Worm (Caenorhabditis elegans) whole organism, midembryonic: ENCODE data around the gene srh-118.
A peak's percentile ranks its signal among the peaks of the same experiment; 100 is the strongest.

ENCODE experiments used
- cog-1 ChIP-seq: sonication (generic microtip); optimal IDR thresholded peaks from 2 replicates; lab custom pipeline; 2016; ENCODE audit warnings: missing genetic modification characterization, missing compliant biosample characterization
- med-1 ChIP-seq: sonication (generic microtip); optimal IDR thresholded peaks from 2 replicates; lab custom pipeline; 2017; ENCODE audit warnings: missing genetic modification characterization, mild to moderate bottlenecking, missing compliant biosample characterization, antibody characterized with exemption, missing genetic modification reagents; ENCODE audit not compliant: insufficient read depth
- tab-1 ChIP-seq: fragments of 200-800 bp; sonication (Bioruptor generic); IDR thresholded peaks from 2 replicates; pipeline ENCODE4 v1.3.6; 2022; ENCODE audit warnings: missing genetic modification characterization, missing compliant biosample characterization
- ztf-23 ChIP-seq: fragments of 200-800 bp; sonication (Bioruptor generic); IDR thresholded peaks from 2 replicates; pipeline ENCODE4 v1.3.6; 2022; ENCODE audit warnings: missing genetic modification reagents, missing genetic modification characterization, missing compliant biosample characterization

DNA sequence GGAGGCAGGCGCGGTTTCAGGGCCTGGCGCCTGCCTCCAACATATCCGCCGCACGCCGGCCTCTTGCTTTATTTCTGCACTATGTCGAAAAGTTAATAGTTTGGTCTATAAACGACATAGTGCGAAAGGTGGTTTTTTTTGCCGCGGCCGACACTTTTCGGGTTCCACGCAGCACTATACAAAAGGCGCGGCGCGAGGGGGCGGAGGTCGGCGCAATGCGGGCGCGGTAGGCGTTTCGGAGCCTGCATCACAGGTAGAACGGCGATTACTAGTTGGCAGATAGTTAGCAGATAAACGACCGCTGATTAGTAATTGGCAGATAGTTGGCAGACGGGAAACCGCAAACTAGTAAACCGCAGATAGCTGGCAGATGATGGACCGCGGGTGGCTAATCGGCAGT lies 16.8 kb upstream of the srh-118 start:
- TF ChIP-seq med-1 (GFP tag; lab: Kevin White, UChicago) (no peak), ztf-23 (no peak), cog-1 (tag; lab: Kevin White, UChicago) (no peak), tab-1 (GFP tag; lab: Robert Waterston, UW) (0 out of 2 replicates have a peak, but pooled peaks have one; percentile 32)
